Worm (Caenorhabditis elegans) whole organism, L4 larva: ENCODE measurements around the gene lsy-27.

ENCODE experiments used
- ceh-28 ChIP-seq: fragments of 150-350 bp; optimal IDR thresholded peaks from 2 replicates; lab custom pipeline; 2014; ENCODE audit warnings: missing biosample characterization, missing genetic modification reagents, missing genetic modification characterization
- duxl-1 ChIP-seq: sonication (generic microtip); optimal IDR thresholded peaks from 2 replicates; lab custom pipeline; 2016; ENCODE audit warnings: mild to moderate bottlenecking, missing genetic modification characterization, moderate library complexity, missing compliant biosample characterization; ENCODE audit not compliant: poor library complexity
- egl-27 ChIP-seq: sonication (generic microtip); optimal IDR thresholded peaks from 3 replicates; lab custom pipeline; 2017; ENCODE audit warnings: missing biosample characterization, missing genetic modification reagents, missing genetic modification characterization
- hlh-30 ChIP-seq: sonication (generic microtip); optimal IDR thresholded peaks from 2 replicates; lab custom pipeline; 2017; ENCODE audit warnings: antibody characterized with exemption, mild to moderate bottlenecking, missing genetic modification characterization, missing compliant biosample characterization; ENCODE audit not compliant: insufficient read depth
- nhr-237 ChIP-seq: sonication (generic microtip); optimal IDR thresholded peaks from 2 replicates; lab custom pipeline; 2017; ENCODE audit warnings: missing biosample characterization, missing genetic modification characterization
- ztf-7 ChIP-seq: fragments of 150-350 bp; optimal IDR thresholded peaks from 2 replicates; lab custom pipeline; 2014; ENCODE audit warnings: missing biosample characterization, missing genetic modification characterization

- no peak for TF ChIP-seq ztf-7 (tag; lab: Kevin White, UChicago)
- no peak for TF ChIP-seq duxl-1 (tag; lab: Kevin White, UChicago)
- no peak for TF ChIP-seq ceh-28 (tag; lab: Kevin White, UChicago)
- no peak for TF ChIP-seq nhr-237 (tag; lab: Kevin White, UChicago)
- no peak for TF ChIP-seq hlh-30 (tag; lab: Kevin White, UChicago)
- no peak for TF ChIP-seq egl-27 (tag; lab: Kevin White, UChicago)
These were observed 29.9 kb upstream of the lsy-27 start, which contains the start of gene Y20C6A.4 for ce11 chrV:17379932-17380331.
